Worm (Caenorhabditis elegans) whole organism, early embryonic: ENCODE measurements around the gene F49H6.8.

Experiments
- B0310.2 ChIP-seq: sonication (generic microtip); optimal IDR thresholded peaks from 2 replicates; lab custom pipeline; 2016; ENCODE audit warnings: mild to moderate bottlenecking, missing genetic modification characterization, missing compliant biosample characterization
- F13C5.2 ChIP-seq: sonication (generic microtip); optimal IDR thresholded peaks from 2 replicates; lab custom pipeline; 2017; ENCODE audit warnings: mild to moderate bottlenecking, missing genetic modification characterization, inconsistent platforms, missing compliant biosample characterization
- aly-1 ChIP-seq: sonication (generic microtip); optimal IDR thresholded peaks from 2 replicates; lab custom pipeline; 2016; ENCODE audit warnings: missing genetic modification characterization, missing compliant biosample characterization
- ama-1 ChIP-seq: fragments of 150-350 bp; optimal IDR thresholded peaks from 2 replicates; lab custom pipeline; 2014
- ceh-13 ChIP-seq: fragments of 200-800 bp; sonication (Bioruptor generic); optimal IDR thresholded peaks from 2 replicates; lab custom pipeline; 2018; ENCODE audit warnings: mild to moderate bottlenecking, missing genetic modification characterization, missing compliant biosample characterization
- ceh-36 ChIP-seq: sonication (generic microtip); optimal IDR thresholded peaks from 2 replicates; lab custom pipeline; 2016; ENCODE audit warnings: missing genetic modification characterization, inconsistent platforms, missing compliant biosample characterization
- ets-7 ChIP-seq: sonication (generic microtip); optimal IDR thresholded peaks from 2 replicates; lab custom pipeline; 2016; ENCODE audit warnings: missing genotype, missing genetic modification characterization, missing compliant biosample characterization
- flt-1 ChIP-seq: fragments of 200-800 bp; sonication (Bioruptor generic); IDR thresholded peaks from 2 replicates; pipeline ENCODE4 v1.3.6; 2022; ENCODE audit warnings: missing genetic modification characterization, missing compliant biosample characterization
- hmbx-1 ChIP-seq: sonication (generic microtip); optimal IDR thresholded peaks from 2 replicates; lab custom pipeline; 2016; ENCODE audit warnings: mild to moderate bottlenecking, missing genetic modification characterization, missing compliant biosample characterization
- hmg-4 ChIP-seq: fragments of 200-800 bp; sonication (Bioruptor generic); optimal IDR thresholded peaks from 2 replicates; lab custom pipeline; 2018; ENCODE audit warnings: mild to moderate bottlenecking, missing genetic modification characterization, missing compliant biosample characterization
- hnd-1 ChIP-seq: sonication (generic microtip); optimal IDR thresholded peaks from 2 replicates; lab custom pipeline; 2016; ENCODE audit warnings: missing genetic modification characterization, missing compliant biosample characterization
- pes-1 ChIP-seq: fragments of 200-800 bp; sonication (Bioruptor generic); IDR thresholded peaks from 2 replicates; pipeline ENCODE4 v1.3.6; 2022; ENCODE audit warnings: missing genetic modification reagents, missing genetic modification characterization, missing compliant biosample characterization
- scrt-1 ChIP-seq: fragments of 200-800 bp; sonication (Bioruptor generic); IDR thresholded peaks from 2 replicates; pipeline ENCODE4 v1.3.6; 2022; ENCODE audit warnings: missing genetic modification characterization, missing compliant biosample characterization
- sea-1 ChIP-seq: fragments of 200-800 bp; sonication (Bioruptor generic); conservative IDR thresholded peaks from 2 replicates; pipeline ENCODE4 v1.3.6; 2022; ENCODE audit warnings: missing genetic modification characterization, missing compliant biosample characterization
- tbx-11 ChIP-seq: fragments of 200-800 bp; sonication (Bioruptor generic); IDR thresholded peaks from 2 replicates; pipeline ENCODE4 v1.3.6; 2022; ENCODE audit warnings: missing genetic modification characterization, missing compliant biosample characterization
- tbx-37 ChIP-seq: fragments of 200-800 bp; sonication (Bioruptor generic); conservative IDR thresholded peaks from 2 replicates; pipeline ENCODE4 v1.3.6; 2022; ENCODE audit warnings: missing genetic modification reagents, missing genetic modification characterization, missing compliant biosample characterization
- tra-4 ChIP-seq: sonication (generic microtip); optimal IDR thresholded peaks from 2 replicates; lab custom pipeline; 2017; ENCODE audit warnings: missing genetic modification characterization, missing compliant biosample characterization

Gene F49H6.8

DNA sequence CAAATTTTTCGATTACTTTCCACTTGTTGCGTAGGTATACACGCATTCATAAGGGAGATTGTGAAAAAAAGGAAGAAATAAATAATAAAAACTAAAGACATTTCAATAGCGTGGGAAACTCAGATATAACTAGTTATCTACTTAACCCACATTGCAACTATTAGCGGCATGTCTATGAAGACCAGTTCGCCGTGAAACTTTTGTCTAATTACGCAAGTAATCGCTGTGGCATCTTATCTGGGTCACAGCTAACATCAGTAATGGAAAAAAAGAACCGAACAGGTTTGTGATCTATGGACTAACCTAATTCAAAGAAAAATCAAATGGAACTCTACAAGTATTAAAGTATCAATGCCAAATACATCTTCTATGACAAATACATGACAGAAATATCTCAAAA is 9.2 kb downstream of the F49H6.8 start, which contains the start of gene clec-241:
Gene clec-241 (minus strand): TSS at position 101 of the 400 bp plus-strand sequence.
- TF ChIP-seq tbx-37 (no peak), tbx-11 (GFP tag; lab: Robert Waterston, UW) (no peak), pes-1 (GFP tag; lab: Robert Waterston, UW) (no peak), B0310.2 (tag; lab: Kevin White, UChicago) (no peak), ceh-36 (no peak), hmbx-1 (tag; lab: Kevin White, UChicago) (no peak), scrt-1 (GFP tag; lab: Robert Waterston, UW) (no peak), ceh-13 (no peak), flt-1 (GFP tag; lab: Robert Waterston, UW) (no peak), sea-1 (GFP tag; lab: Robert Waterston, UW) (no peak), ets-7 (no peak), hnd-1 (tag; lab: Kevin White, UChicago) (no peak), ama-1 (lab: Kevin White, UChicago) (no peak), aly-1 (tag; lab: Kevin White, UChicago) (no peak), hmg-4 (GFP tag; lab: Kevin White, UChicago) (no peak), F13C5.2 (no peak), tra-4 (tag; lab: Kevin White, UChicago) (no peak)

DNA sequence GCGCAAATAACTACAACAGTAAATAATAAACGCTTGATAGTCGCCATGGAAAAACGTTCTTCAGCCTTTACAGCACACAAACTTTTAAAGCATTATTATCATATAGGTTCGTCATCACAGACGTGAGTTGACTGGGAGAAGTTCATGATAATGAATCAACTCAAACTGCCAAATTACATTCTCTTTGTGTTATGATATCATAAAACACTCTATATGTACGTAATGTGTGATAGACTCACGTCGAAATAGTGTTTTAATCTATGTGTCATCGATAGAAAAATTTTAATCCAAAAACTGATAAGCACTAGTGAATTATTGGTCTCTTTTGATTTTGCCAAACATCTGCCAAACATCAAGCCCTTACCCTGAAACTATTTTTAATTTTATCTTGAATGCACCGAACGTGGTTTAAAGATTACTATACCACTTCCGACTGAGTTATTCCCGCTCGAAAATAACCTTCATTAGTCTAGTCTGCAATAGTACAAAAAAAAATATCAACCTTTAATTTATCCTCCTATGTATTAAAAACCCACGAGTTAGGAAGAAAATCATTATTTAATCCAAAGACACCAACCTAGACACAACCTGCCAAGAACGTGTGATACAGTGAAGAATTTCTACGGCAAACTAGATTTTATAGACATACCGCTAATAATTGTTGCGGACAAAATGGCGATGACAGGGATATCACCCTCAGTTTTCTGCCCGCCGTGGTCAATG is 13.0 kb downstream of the F49H6.8 start, which contains the start of the genes clc-12 and clec-240:
Gene clc-12 (minus strand): TSS at position 47 of the 723 bp plus-strand sequence.
Gene clec-240 (plus strand): TSS at position 673 of the 723 bp plus-strand sequence.
- no peak for TF ChIP-seq tbx-11 (GFP tag; lab: Robert Waterston, UW)
- no peak for TF ChIP-seq tra-4 (tag; lab: Kevin White, UChicago)
- no peak for TF ChIP-seq hmbx-1 (tag; lab: Kevin White, UChicago)
- TF ChIP-seq hnd-1 (tag; lab: Kevin White, UChicago) = no peak
- TF ChIP-seq aly-1 (tag; lab: Kevin White, UChicago) = no peak
- no peak for TF ChIP-seq scrt-1 (GFP tag; lab: Robert Waterston, UW)
- TF ChIP-seq pes-1 (GFP tag; lab: Robert Waterston, UW) = no peak
- no peak for TF ChIP-seq ceh-13
- no peak for TF ChIP-seq hmg-4 (GFP tag; lab: Kevin White, UChicago)
- TF ChIP-seq ceh-36 = no peak
- no peak for TF ChIP-seq tbx-37
- TF ChIP-seq ama-1 (lab: Kevin White, UChicago) = no peak
- no peak for TF ChIP-seq sea-1 (GFP tag; lab: Robert Waterston, UW)
- TF ChIP-seq B0310.2 (tag; lab: Kevin White, UChicago) = no peak

DNA sequence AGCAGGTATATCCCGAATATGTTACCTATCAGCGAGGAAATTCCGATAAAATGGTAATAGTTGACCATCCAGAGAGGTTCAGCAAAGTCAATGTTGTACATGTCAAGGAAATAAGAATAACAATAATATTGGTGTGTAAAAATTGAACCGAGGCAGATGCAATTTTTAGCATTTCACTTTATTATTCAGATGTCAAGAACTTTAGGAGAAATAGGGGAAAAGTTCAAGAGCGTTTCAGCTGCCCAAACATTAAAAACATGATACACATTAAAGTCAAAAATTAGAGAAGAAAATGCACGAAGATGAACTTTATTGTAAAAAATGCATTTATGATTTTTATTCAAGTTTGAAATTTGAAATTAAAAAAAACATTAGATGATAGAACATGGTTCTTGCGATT is 14.2 kb downstream of the F49H6.8 start, which contains the start of gene sri-69:
Gene sri-69 (minus strand): TSS at position 101 of the 400 bp plus-strand sequence.
- TF ChIP-seq pes-1 (GFP tag; lab: Robert Waterston, UW) (no peak), hnd-1 (tag; lab: Kevin White, UChicago) (no peak), F13C5.2 (no peak), tbx-11 (GFP tag; lab: Robert Waterston, UW) (no peak), ets-7 (no peak), hmg-4 (GFP tag; lab: Kevin White, UChicago) (no peak), tbx-37 (no peak), aly-1 (tag; lab: Kevin White, UChicago) (no peak), tra-4 (tag; lab: Kevin White, UChicago) (no peak), ceh-36 (no peak), B0310.2 (tag; lab: Kevin White, UChicago) (no peak), hmbx-1 (tag; lab: Kevin White, UChicago) (no peak), ceh-13 (no peak), flt-1 (GFP tag; lab: Robert Waterston, UW) (no peak)

DNA sequence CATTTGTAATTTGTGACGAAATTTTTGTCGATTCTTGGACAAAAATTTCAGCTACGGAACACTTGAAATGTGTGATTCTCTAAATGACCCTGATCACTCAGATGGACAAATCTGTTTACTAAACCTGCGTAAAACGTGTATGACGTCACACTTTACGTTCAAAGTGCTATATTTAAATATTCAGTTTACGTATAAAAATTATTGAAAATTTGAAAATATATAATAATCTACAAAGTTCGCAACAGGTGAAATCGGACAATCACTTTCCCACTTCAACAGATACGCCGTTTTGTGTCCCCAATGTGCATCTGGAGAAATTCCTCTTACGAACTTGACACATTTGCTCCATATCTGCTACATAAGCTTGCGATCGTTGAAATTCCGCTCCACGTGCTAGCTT is 17.3 kb downstream of the F49H6.8 start, which contains the start of gene srh-131:
Gene srh-131 (plus strand): TSS at position 301 of the 400 bp plus-strand sequence.
- TF ChIP-seq ets-7 (no peak), pes-1 (GFP tag; lab: Robert Waterston, UW) (no peak), scrt-1 (GFP tag; lab: Robert Waterston, UW) (no peak), F13C5.2 (no peak), ama-1 (lab: Kevin White, UChicago) (no peak), ceh-13 (no peak), tbx-11 (GFP tag; lab: Robert Waterston, UW) (no peak), tra-4 (tag; lab: Kevin White, UChicago) (no peak), ceh-36 (no peak), flt-1 (GFP tag; lab: Robert Waterston, UW) (no peak), hmg-4 (GFP tag; lab: Kevin White, UChicago) (no peak), hnd-1 (tag; lab: Kevin White, UChicago) (no peak), B0310.2 (tag; lab: Kevin White, UChicago) (no peak), hmbx-1 (tag; lab: Kevin White, UChicago) (no peak)

DNA sequence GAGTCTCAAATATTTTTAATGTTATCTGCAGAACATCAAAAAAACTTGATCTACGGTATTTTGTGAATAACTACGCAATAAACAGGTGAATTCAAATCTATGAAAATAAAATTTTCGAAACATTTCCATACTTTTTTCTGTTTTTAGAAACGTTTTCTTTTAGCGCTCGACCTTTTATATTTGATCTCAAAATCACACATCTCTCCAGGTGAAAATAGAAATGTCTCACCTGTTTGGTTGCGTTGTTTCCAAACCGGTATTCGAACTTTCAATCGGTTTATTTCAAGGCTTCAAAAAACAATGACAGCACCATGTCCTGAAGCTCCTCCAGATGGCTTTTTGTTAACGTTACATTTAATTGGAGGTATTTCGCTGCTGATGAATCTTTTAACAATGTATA is 21.3 kb downstream of the F49H6.8 start, which contains the start of gene sri-9:
Gene sri-9 (plus strand): TSS at position 301 of the 400 bp plus-strand sequence.
- TF ChIP-seq sea-1 (GFP tag; lab: Robert Waterston, UW) = no peak
- TF ChIP-seq scrt-1 (GFP tag; lab: Robert Waterston, UW) = no peak
- no peak for TF ChIP-seq B0310.2 (tag; lab: Kevin White, UChicago)
- TF ChIP-seq pes-1 (GFP tag; lab: Robert Waterston, UW) = no peak
- TF ChIP-seq tra-4 (tag; lab: Kevin White, UChicago) = no peak
- TF ChIP-seq hmg-4 (GFP tag; lab: Kevin White, UChicago) = no peak

DNA sequence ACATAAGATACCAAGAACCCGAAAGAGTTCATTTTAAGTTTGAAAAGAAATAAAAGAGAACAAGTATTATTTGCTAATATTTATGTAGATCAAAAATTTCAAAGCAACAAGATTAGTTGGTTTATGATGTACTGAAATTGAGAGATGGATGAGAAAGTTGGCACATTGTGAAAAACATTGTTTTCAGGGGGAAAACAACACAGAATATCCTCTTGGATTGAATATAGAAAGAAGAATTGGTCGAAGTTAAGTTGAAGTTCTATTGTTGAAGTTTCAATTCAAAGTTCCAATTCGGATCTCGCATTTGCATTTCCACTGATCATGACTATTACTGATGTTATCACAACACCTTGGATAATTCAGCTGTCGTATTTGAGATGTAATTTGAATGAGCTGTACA is 21.8 kb downstream of the F49H6.8 start:
- no peak for TF ChIP-seq hnd-1 (tag; lab: Kevin White, UChicago)
- no peak for TF ChIP-seq sea-1 (GFP tag; lab: Robert Waterston, UW)
- no peak for TF ChIP-seq ceh-13
- TF ChIP-seq tbx-11 (GFP tag; lab: Robert Waterston, UW) = no peak
- no peak for TF ChIP-seq ets-7
- TF ChIP-seq tra-4 (tag; lab: Kevin White, UChicago) = no peak
- TF ChIP-seq flt-1 (GFP tag; lab: Robert Waterston, UW) = no peak
- no peak for TF ChIP-seq ceh-36
- no peak for TF ChIP-seq scrt-1 (GFP tag; lab: Robert Waterston, UW)
- TF ChIP-seq F13C5.2 = no peak
- no peak for TF ChIP-seq B0310.2 (tag; lab: Kevin White, UChicago)
- TF ChIP-seq ama-1 (lab: Kevin White, UChicago) = no peak
- TF ChIP-seq aly-1 (tag; lab: Kevin White, UChicago) = no peak
